Fruit fly (Drosophila melanogaster) S2 (cell line): ENCODE measurements around the gene frc.

Experiments used
- CG8478 ChIP-seq: fragments of >200 bp; optimal IDR thresholded peaks from 2 replicates; lab custom pipeline; 2018
- CTCF ChIP-seq, 2 experiments: fragments of >200 bp; optimal IDR thresholded peaks; 2 replicates each; lab custom pipeline; 2018

dm6 chr3L:17430957-17431585, 1.9 kb downstream of the frc start:
- TF ChIP-seq CTCF (optimal IDR thresholded peaks at IDR 0.05; lab: Kevin White, UChicago) (no peak), CG8478 (lab: Kevin White, UChicago) (no peak)
